2 fruit fly cellular contexts compared by ENCODE assay signal in the genomic region with DNA sequence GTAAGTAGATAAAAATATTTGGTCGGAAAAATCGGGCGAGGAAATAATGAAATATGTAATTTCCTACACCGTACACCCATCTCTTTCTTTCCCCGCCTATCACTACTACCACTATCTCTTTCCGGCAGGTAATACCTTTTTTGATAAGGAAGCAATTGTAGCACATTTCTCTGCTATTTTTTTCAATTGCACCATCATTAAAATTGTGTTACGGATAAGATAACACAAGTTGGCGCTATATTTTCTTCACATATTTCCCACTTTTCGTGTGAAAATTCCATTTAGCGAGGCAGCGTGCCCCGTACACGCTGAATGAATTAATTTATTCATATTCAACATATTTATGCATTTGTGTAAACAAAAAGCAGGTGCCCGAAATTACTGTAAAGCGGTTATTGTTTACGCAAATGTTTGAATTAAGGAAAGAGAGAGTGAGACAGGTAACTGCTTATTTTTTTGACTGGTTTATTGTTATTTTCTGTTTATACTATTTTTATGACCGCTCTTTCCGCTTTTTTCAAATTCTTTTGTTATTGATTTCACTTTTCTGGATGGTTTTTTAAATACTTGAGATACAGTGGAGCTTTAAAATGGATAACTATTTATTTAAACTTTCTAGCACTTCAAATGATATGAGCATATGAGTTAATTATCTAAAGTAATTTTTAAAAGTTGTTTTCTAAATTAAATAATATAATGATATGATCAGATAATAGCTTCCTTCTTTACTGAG.
A peak's percentile ranks its signal among the peaks of the same experiment; 100 is the strongest.
TF ChIP-seq lines count a peak whose summit lies in the region.

No protein-coding gene starts in this region.

TF ChIP-seq in whole organism, embryonic, 481 proteins besides CTCF, POLR2A, EP300 and RAD21 (continued from another document and continues in another):
- no peak for TF ChIP-seq Usf (GFP tag; optimal IDR thresholded peaks at IDR 0.05; lab: Kevin White, UChicago)
- no peak for TF ChIP-seq caup (GFP tag; optimal IDR thresholded peaks at IDR 0.05; lab: Kevin White, UChicago; ENCODE audit: severe bottlenecking)
- no peak for TF ChIP-seq Hr78 (GFP tag; optimal IDR thresholded peaks at IDR 0.05; lab: Kevin White, UChicago)
- no peak for TF ChIP-seq Asciz (GFP tag; optimal IDR thresholded peaks at IDR 0.05; lab: Kevin White, UChicago)
- 0 out of 2 replicates have a peak, but pooled peaks have one; percentile 31 for TF ChIP-seq CG3847 (GFP tag; IDR thresholded peaks at IDR 0.05; lab: Robert Waterston, UW)
- TF ChIP-seq CG1602 (GFP tag; optimal IDR thresholded peaks at IDR 0.05; lab: Kevin White, UChicago): peak; percentile 12
- no peak for TF ChIP-seq prd (optimal IDR thresholded peaks at IDR 0.05; lab: Kevin White, UChicago)
- TF ChIP-seq prd (GFP tag; IDR thresholded peaks at IDR 0.05; lab: Robert Waterston, UW): peak; percentile 61; the same call in 2 of the 3 replicates
- no peak for TF ChIP-seq CG17568 (GFP tag; optimal IDR thresholded peaks at IDR 0.05; lab: Kevin White, UChicago)
- TF ChIP-seq sr (GFP tag; IDR thresholded peaks at IDR 0.05; lab: Robert Waterston, UW): no peak
- TF ChIP-seq Atf6 (GFP tag; IDR thresholded peaks at IDR 0.05; lab: Robert Waterston, UW): peak; percentile 49
- peak; percentile 71 for TF ChIP-seq CG2678 (tag; optimal IDR thresholded peaks at IDR 0.05; lab: Kevin White, UChicago)
- TF ChIP-seq CG9817 (tag; optimal IDR thresholded peaks at IDR 0.05; lab: Kevin White, UChicago): peak; percentile 41
- peak; percentile 4 for TF ChIP-seq fd96Cb (tag; optimal IDR thresholded peaks at IDR 0.05; lab: Kevin White, UChicago)
- no peak for TF ChIP-seq vnd (GFP tag; IDR thresholded peaks at IDR 0.05; lab: Robert Waterston, UW; ENCODE audit: partially characterized antibody)
- TF ChIP-seq nau (GFP tag; optimal IDR thresholded peaks at IDR 0.05; lab: Kevin White, UChicago): no peak
- TF ChIP-seq CG10565 (GFP tag; optimal IDR thresholded peaks at IDR 0.05; lab: Kevin White, UChicago): no peak
- TF ChIP-seq Atf-2 (GFP tag; optimal IDR thresholded peaks at IDR 0.05; lab: Kevin White, UChicago): no peak
- no peak for TF ChIP-seq Bteb2 (GFP tag; optimal IDR thresholded peaks at IDR 0.05; lab: Kevin White, UChicago)
- peak; percentile 25 for TF ChIP-seq CG8924 (tag; optimal IDR thresholded peaks at IDR 0.05; lab: Kevin White, UChicago)
- peak; percentile 42; the same call in 1 of the 3 replicates for TF ChIP-seq Dbx (GFP tag; IDR thresholded peaks at IDR 0.05; lab: Robert Waterston, UW)
- no peak for TF ChIP-seq CG7745 (tag; optimal IDR thresholded peaks at IDR 0.05; lab: Kevin White, UChicago)
- TF ChIP-seq Sox100B (GFP tag; optimal IDR thresholded peaks at IDR 0.05; lab: Kevin White, UChicago): peak; percentile 39
- TF ChIP-seq Ssrp (tag; optimal IDR thresholded peaks at IDR 0.05; lab: Kevin White, UChicago): peak; percentile 60
- TF ChIP-seq dan (GFP tag; IDR thresholded peaks at IDR 0.05; lab: Robert Waterston, UW): no peak
- peak; percentile 73 for TF ChIP-seq CG2712 (tag; optimal IDR thresholded peaks at IDR 0.05; lab: Kevin White, UChicago)
- TF ChIP-seq cad (GFP tag; optimal IDR thresholded peaks at IDR 0.05; lab: Kevin White, UChicago): no peak
- TF ChIP-seq pita (GFP tag; optimal IDR thresholded peaks at IDR 0.05; lab: Kevin White, UChicago): no peak
- TF ChIP-seq schlank (tag; optimal IDR thresholded peaks at IDR 0.05; lab: Kevin White, UChicago): no peak
- peak; percentile 58; the same call in 1 of the 2 replicates for TF ChIP-seq Rfx (GFP tag; IDR thresholded peaks at IDR 0.05; lab: Robert Waterston, UW)
- no peak for TF ChIP-seq sqz (GFP tag; optimal IDR thresholded peaks at IDR 0.05; lab: Kevin White, UChicago)
- TF ChIP-seq Sin3A (optimal IDR thresholded peaks at IDR 0.05; lab: Kevin White, UChicago): no peak
- no peak for TF ChIP-seq emc (GFP tag; optimal IDR thresholded peaks at IDR 0.05; lab: Kevin White, UChicago)
- TF ChIP-seq abd-A (tag; optimal IDR thresholded peaks at IDR 0.05; lab: Kevin White, UChicago): no peak
- TF ChIP-seq MTF-1 (GFP tag; optimal IDR thresholded peaks at IDR 0.05; lab: Kevin White, UChicago; ENCODE audit: borderline replicate concordance): no peak
- peak; percentile 90; the same call in 2 of the 3 replicates for TF ChIP-seq CG2199 (GFP tag; IDR thresholded peaks at IDR 0.05; lab: Robert Waterston, UW)
- no peak for TF ChIP-seq CG6654 (GFP tag; optimal IDR thresholded peaks at IDR 0.05; lab: Kevin White, UChicago)
- TF ChIP-seq Med (GFP tag; lab: Kevin White, UChicago): no peak
- no peak for TF ChIP-seq CG3065 (GFP tag; optimal IDR thresholded peaks at IDR 0.05; lab: Kevin White, UChicago)
- TF ChIP-seq CG14667 (GFP tag; IDR thresholded peaks at IDR 0.05; lab: Robert Waterston, UW): 0 out of 2 replicates have a peak, but pooled peaks have one; percentile 29
- TF ChIP-seq Dfd (GFP tag; optimal IDR thresholded peaks at IDR 0.05; lab: Kevin White, UChicago): no peak
- peak; percentile 84 for TF ChIP-seq Sox102F (GFP tag; optimal IDR thresholded peaks at IDR 0.05; lab: Kevin White, UChicago)
- TF ChIP-seq Pdp1 (GFP tag; optimal IDR thresholded peaks at IDR 0.05; lab: Kevin White, UChicago): peak in 1 of 2 experiments; percentile 8
- TF ChIP-seq usp (GFP tag; optimal IDR thresholded peaks at IDR 0.05; lab: Kevin White, UChicago): no peak
- TF ChIP-seq h (optimal IDR thresholded peaks at IDR 0.05; lab: Kevin White, UChicago): no peak
- TF ChIP-seq sisA (GFP tag; IDR thresholded peaks at IDR 0.05; lab: Robert Waterston, UW): peak; percentile 65; the same call in 1 of the 2 replicates
- no peak for TF ChIP-seq CG3838 (GFP tag; optimal IDR thresholded peaks at IDR 0.05; lab: Kevin White, UChicago)
- peak; percentile 44; the same call in 1 of the 2 replicates for TF ChIP-seq sob (GFP tag; IDR thresholded peaks at IDR 0.05; lab: Robert Waterston, UW)
- TF ChIP-seq CG12299 (tag; optimal IDR thresholded peaks at IDR 0.05; lab: Kevin White, UChicago): no peak
- TF ChIP-seq CG13123 (GFP tag; optimal IDR thresholded peaks at IDR 0.05; lab: Kevin White, UChicago): no peak
- 0 out of 3 replicates have a peak, but pooled peaks have one; percentile 45 for TF ChIP-seq CG34422 (GFP tag; IDR thresholded peaks at IDR 0.05; lab: Robert Waterston, UW)
- TF ChIP-seq grau (tag; optimal IDR thresholded peaks at IDR 0.05; lab: Kevin White, UChicago): peak; percentile 94
- peak; percentile 67 for TF ChIP-seq CG13424 (tag; optimal IDR thresholded peaks at IDR 0.05; lab: Kevin White, UChicago)
- no peak for TF ChIP-seq pfk (GFP tag; optimal IDR thresholded peaks at IDR 0.05; lab: Kevin White, UChicago)
- no peak for TF ChIP-seq CG1832 (GFP tag; optimal IDR thresholded peaks at IDR 0.05; lab: Kevin White, UChicago)
- TF ChIP-seq lmd (GFP tag; IDR thresholded peaks at IDR 0.05; lab: Robert Waterston, UW): peak; percentile 54
- TF ChIP-seq sc (optimal IDR thresholded peaks at IDR 0.05; lab: Kevin White, UChicago): no peak
- no peak for TF ChIP-seq sc (GFP tag; optimal IDR thresholded peaks at IDR 0.05; lab: Kevin White, UChicago)
- TF ChIP-seq Oli (tag; optimal IDR thresholded peaks at IDR 0.05; lab: Kevin White, UChicago): peak; percentile 65
- TF ChIP-seq dpn (GFP tag; optimal IDR thresholded peaks at IDR 0.05; lab: Kevin White, UChicago): peak in 1 of 2 experiments; percentile 38
- TF ChIP-seq unpg (GFP tag; optimal IDR thresholded peaks at IDR 0.05; lab: Kevin White, UChicago): peak; percentile 74

TF ChIP-seq in whole organism, prepupa, 60 proteins besides CTCF, POLR2A, EP300 and RAD21 (continued from another document):
- TF ChIP-seq Sox102F (GFP tag; optimal IDR thresholded peaks at IDR 0.05; lab: Kevin White, UChicago) (no peak), Smox (GFP tag; optimal IDR thresholded peaks at IDR 0.05; lab: Kevin White, UChicago) (peak; percentile 41), Blimp-1 (GFP tag; optimal IDR thresholded peaks at IDR 0.05; lab: Kevin White, UChicago) (no peak), CG34406 (GFP tag; optimal IDR thresholded peaks at IDR 0.05; lab: Kevin White, UChicago) (no peak), CG8119 (GFP tag; IDR thresholded peaks at IDR 0.05; lab: Robert Waterston, UW) (peak; percentile 51; the same call in 2 of the 3 replicates), CG31627 (GFP tag; optimal IDR thresholded peaks at IDR 0.05; lab: Kevin White, UChicago) (peak; percentile 1), CG7368 (GFP tag; optimal IDR thresholded peaks at IDR 0.05; lab: Kevin White, UChicago) (no peak), CG10669 (GFP tag; optimal IDR thresholded peaks at IDR 0.05; lab: Kevin White, UChicago) (no peak), Lpt (GFP tag; optimal IDR thresholded peaks at IDR 0.05; lab: Kevin White, UChicago) (peak; percentile 16), CG6808 (GFP tag; optimal IDR thresholded peaks at IDR 0.05; lab: Kevin White, UChicago) (no peak), CG4318 (GFP tag; optimal IDR thresholded peaks at IDR 0.05; lab: Kevin White, UChicago) (peak; percentile 22), OdsH (GFP tag; optimal IDR thresholded peaks at IDR 0.05; lab: Kevin White, UChicago) (peak; percentile 33), CG6792 (GFP tag; optimal IDR thresholded peaks at IDR 0.05; lab: Kevin White, UChicago) (peak; percentile 21), CG6854 (GFP tag; optimal IDR thresholded peaks at IDR 0.05; lab: Kevin White, UChicago) (no peak), CG10631 (GFP tag; optimal IDR thresholded peaks at IDR 0.05; lab: Kevin White, UChicago) (peak; percentile 4), CG6276 (GFP tag; optimal IDR thresholded peaks at IDR 0.05; lab: Kevin White, UChicago) (no peak), dac (GFP tag; optimal IDR thresholded peaks at IDR 0.05; lab: Kevin White, UChicago) (no peak), Eip75B (GFP tag; optimal IDR thresholded peaks at IDR 0.05; lab: Kevin White, UChicago) (no peak), fkh (GFP tag; optimal IDR thresholded peaks at IDR 0.05; lab: Kevin White, UChicago) (peak; percentile 49), pdm3 (GFP tag; optimal IDR thresholded peaks at IDR 0.05; lab: Kevin White, UChicago) (peak; percentile 40), achi (GFP tag; optimal IDR thresholded peaks at IDR 0.05; lab: Kevin White, UChicago) (peak; percentile 36), topi (GFP tag; optimal IDR thresholded peaks at IDR 0.05; lab: Kevin White, UChicago) (no peak), net (GFP tag; optimal IDR thresholded peaks at IDR 0.05; lab: Kevin White, UChicago) (peak; percentile 9), CG11762 (GFP tag; optimal IDR thresholded peaks at IDR 0.05; lab: Kevin White, UChicago; ENCODE audit: insufficient read depth) (no peak), Hr39 (GFP tag; optimal IDR thresholded peaks at IDR 0.05; lab: Kevin White, UChicago) (no peak), fd85E (GFP tag; optimal IDR thresholded peaks at IDR 0.05; lab: Kevin White, UChicago) (no peak), eg (GFP tag; IDR thresholded peaks at IDR 0.05; lab: Robert Waterston, UW) (peak; percentile 52; the same call in 2 of the 3 replicates), Eip93F (GFP tag; optimal IDR thresholded peaks at IDR 0.05; lab: Kevin White, UChicago) (no peak), Hr4 (GFP tag; optimal IDR thresholded peaks at IDR 0.05; lab: Kevin White, UChicago) (peak; percentile 46), vri (GFP tag; optimal IDR thresholded peaks at IDR 0.05; lab: Kevin White, UChicago) (peak; percentile 28), svp (GFP tag; lab: Kevin White, UChicago) (peak; percentile 44), CG3919 (GFP tag; optimal IDR thresholded peaks at IDR 0.05; lab: Kevin White, UChicago) (no peak), fd59A (GFP tag; optimal IDR thresholded peaks at IDR 0.05; lab: Kevin White, UChicago) (no peak), CG16779 (tag; optimal IDR thresholded peaks at IDR 0.05; lab: Kevin White, UChicago) (no peak), CG8319 (GFP tag; optimal IDR thresholded peaks at IDR 0.05; lab: Kevin White, UChicago) (no peak), CG11902 (GFP tag; optimal IDR thresholded peaks at IDR 0.05; lab: Kevin White, UChicago) (no peak), CG9139 (GFP tag; optimal IDR thresholded peaks at IDR 0.05; lab: Kevin White, UChicago) (no peak), CG11294 (GFP tag; IDR thresholded peaks at IDR 0.05; lab: Robert Waterston, UW) (0 out of 2 replicates have a peak, but pooled peaks have one; percentile 40), spab (GFP tag; optimal IDR thresholded peaks at IDR 0.05; lab: Kevin White, UChicago) (no peak), Sox15 (GFP tag; optimal IDR thresholded peaks at IDR 0.05; lab: Kevin White, UChicago) (peak; percentile 9), CG1621 (tag; optimal IDR thresholded peaks at IDR 0.05; lab: Kevin White, UChicago) (no peak)
